Fruit fly (Drosophila melanogaster): ENCODE results near the gene CG10431.

dm6 chr2L:18982826-18983758 is 8.6 kb downstream of the CG10431 start:
- no peak for TF ChIP-seq fd59A (GFP tag; optimal IDR thresholded peaks at IDR 0.05)
- TF ChIP-seq Sox15 (GFP tag; optimal IDR thresholded peaks at IDR 0.05) = no peak
- no peak for TF ChIP-seq CG11902 (GFP tag; optimal IDR thresholded peaks at IDR 0.05)
- TF ChIP-seq CG3919 (GFP tag; optimal IDR thresholded peaks at IDR 0.05) = no peak
- TF ChIP-seq Ets96B (tag; optimal IDR thresholded peaks at IDR 0.05) = peak; percentile 30
- TF ChIP-seq Hr38 (GFP tag; optimal IDR thresholded peaks at IDR 0.05) = no peak
- peak; percentile 40 for TF ChIP-seq dsx (GFP tag; optimal IDR thresholded peaks at IDR 0.05; ENCODE audit: poor library complexity, severe bottlenecking)
- no peak for TF ChIP-seq CG4318 (GFP tag; optimal IDR thresholded peaks at IDR 0.05)
- TF ChIP-seq CG8632 (GFP tag; optimal IDR thresholded peaks at IDR 0.05) = peak; percentile 19
- no peak for TF ChIP-seq CG1621 (tag; optimal IDR thresholded peaks at IDR 0.05)

All from whole organism, prepupa.